Worm (Caenorhabditis elegans) whole organism, L4 larva: ENCODE results near the gene his-62.
A peak's percentile ranks its signal among the peaks of the same experiment; 100 is the strongest.

Experiments
- F10B5.3 ChIP-seq: sonication (generic microtip); optimal IDR thresholded peaks from 2 replicates; lab custom pipeline; 2016; ENCODE audit warnings: mild to moderate bottlenecking, missing genetic modification characterization, missing compliant biosample characterization
- aly-2 ChIP-seq: sonication (generic microtip); optimal IDR thresholded peaks from 2 replicates; lab custom pipeline; 2018; ENCODE audit warnings: missing biosample characterization, missing genetic modification characterization
- ama-1 ChIP-seq: fragments of 150-350 bp; optimal IDR thresholded peaks from 2 replicates; lab custom pipeline; 2014; ENCODE audit warnings: inconsistent platforms, mixed read lengths
- lin-13 ChIP-seq: fragments of 150-350 bp; optimal IDR thresholded peaks from 2 replicates; lab custom pipeline; 2014; ENCODE audit warnings: missing biosample characterization, missing genetic modification reagents, missing genetic modification characterization
- lin-39 ChIP-seq: fragments of 150-350 bp; optimal IDR thresholded peaks from 2 replicates; lab custom pipeline; 2014; ENCODE audit warnings: missing biosample characterization, missing genetic modification reagents, missing genetic modification characterization
- nhr-11 ChIP-seq: fragments of 150-350 bp; optimal IDR thresholded peaks from 2 replicates; lab custom pipeline; 2014; ENCODE audit warnings: missing biosample characterization, missing genetic modification characterization
- nhr-41 ChIP-seq: fragments of 200-800 bp; sonication (Bioruptor generic); IDR thresholded peaks from 2 replicates; pipeline ENCODE4 v1.3.6; 2022; ENCODE audit warnings: missing genetic modification reagents, missing genetic modification characterization, missing compliant biosample characterization
- pha-4 ChIP-seq, 2 experiments: fragments of 150-350 bp in 1 of 2; fragments of 200-800 bp in 1 of 2; sonication (Bioruptor generic) in 1 of 2; IDR thresholded peaks in 1 of 2; optimal IDR thresholded peaks in 1 of 2; 2 replicates each; pipeline versions ENCODE4 v1.3.6 to Lab custom; 2014 to 2022; ENCODE audit warnings: missing genetic modification characterization in 2 of 2, missing genetic modification reagents in 2 of 2, missing biosample characterization in 1 of 2, missing compliant biosample characterization in 1 of 2
- sdz-12 ChIP-seq: fragments of 200-800 bp; sonication (Bioruptor generic); optimal IDR thresholded peaks from 2 replicates; lab custom pipeline; 2018; ENCODE audit warnings: mild to moderate bottlenecking, missing genetic modification characterization, missing compliant biosample characterization
- skn-1 ChIP-seq: fragments of 150-350 bp; optimal IDR thresholded peaks from 2 replicates; lab custom pipeline; 2014; ENCODE audit warnings: missing biosample characterization, missing genetic modification characterization
- snpc-4 ChIP-seq: fragments of 150-350 bp; optimal IDR thresholded peaks from 2 replicates; lab custom pipeline; 2014; ENCODE audit warnings: missing biosample characterization, missing genetic modification characterization
- unc-62 ChIP-seq, 3 experiments: fragments of 150-350 bp in 1 of 3; sonication (generic microtip); optimal IDR thresholded peaks in 2 of 3; peaks in 1 of 3; 1 replicate in 1 of 3; 2 replicates in 2 of 3; lab custom pipeline; 2014 to 2017; ENCODE audit warnings: missing biosample characterization in 3 of 3, missing genetic modification characterization in 3 of 3, missing genetic modification reagents in 3 of 3, missing genotype in 1 of 3

- TF ChIP-seq sdz-12 (GFP tag; lab: Kevin White, UChicago) (no peak), skn-1 (tag; lab: Kevin White, UChicago) (no peak), ama-1 (lab: Kevin White, UChicago) (peak; percentile 50), pha-4 (GFP tag; IDR thresholded peaks at IDR 0.05; lab: Robert Waterston, UW) (peak; percentile 21), pha-4 (tag; optimal IDR thresholded peaks at IDR 0.05; lab: Kevin White, UChicago) (no peak), unc-62 (GFP tag; optimal IDR thresholded peaks at IDR 0.05 in 1 of 2; lab: Kevin White, UChicago) (no peak), unc-62 (tag; optimal IDR thresholded peaks at IDR 0.05; lab: Kevin White, UChicago) (no peak), aly-2 (tag; lab: Kevin White, UChicago) (no peak), F10B5.3 (tag; lab: Kevin White, UChicago) (no peak), lin-39 (tag; lab: Kevin White, UChicago) (no peak), snpc-4 (tag; lab: Kevin White, UChicago) (no peak), nhr-11 (tag; lab: Kevin White, UChicago) (no peak), nhr-41 (GFP tag; lab: Robert Waterston, UW) (no peak), lin-13 (GFP tag; lab: Kevin White, UChicago) (no peak)
Measured at ce11 chrIV:7487554-7488456, 1.5 kb downstream of the his-62 start, which contains the start of the genes his-60 and his-59.
